Worm (Caenorhabditis elegans): Measurements from ENCODE around the gene K05F1.10.
"Not testable (repeated sequence)": the region's sequence is repeated elsewhere in the genome, so short reads cannot be mapped to it uniquely, and the experiment has no call there.

K05F1.10 gene

ce11 chrII:5818298-5818697 lies 13.0 kb upstream of the K05F1.10 start, which contains the start of gene ZK1248.4:
TSS of gene ZK1248.4 (plus strand) at chrII:5818598.
- no peak for TF ChIP-seq ztf-11 (tag; optimal IDR thresholded peaks at IDR 0.05)

ce11 chrII:5816346-5816745 lies 11.1 kb upstream of the K05F1.10 start, which contains the start of gene ZK1248.20:
TSS of gene ZK1248.20 (plus strand) at chrII:5816646.
- TF ChIP-seq lin-32 (GFP tag; optimal IDR thresholded peaks at IDR 0.05) = no peak
- no peak for TF ChIP-seq unc-120 (tag; optimal IDR thresholded peaks at IDR 0.05; ENCODE audit: poor library complexity, severe bottlenecking)
- no peak for TF ChIP-seq mls-2 (tag; optimal IDR thresholded peaks at IDR 0.05)
- no peak for TF ChIP-seq mab-5 (tag; optimal IDR thresholded peaks at IDR 0.05)
- no peak for TF ChIP-seq ham-2 (GFP tag; optimal IDR thresholded peaks at IDR 0.05)
- TF ChIP-seq lsy-2 (tag; optimal IDR thresholded peaks at IDR 0.05) = no peak
- TF ChIP-seq lin-13 (tag; optimal IDR thresholded peaks at IDR 0.05) = no peak
- no peak for TF ChIP-seq cnd-1 (tag; optimal IDR thresholded peaks at IDR 0.05)
- no peak for TF ChIP-seq nhr-12 (tag; optimal IDR thresholded peaks at IDR 0.05)
- no peak for TF ChIP-seq drap-1 (GFP tag; optimal IDR thresholded peaks at IDR 0.05)
- TF ChIP-seq blmp-1 (tag; optimal IDR thresholded peaks at IDR 0.05) = no peak
- no peak for TF ChIP-seq nhr-2 (tag; optimal IDR thresholded peaks at IDR 0.05)
- TF ChIP-seq tbx-8 (GFP tag; optimal IDR thresholded peaks at IDR 0.05) = no peak
- TF ChIP-seq ztf-11 (tag; optimal IDR thresholded peaks at IDR 0.05) = no peak
- no peak for TF ChIP-seq ceh-83 (GFP tag; optimal IDR thresholded peaks at IDR 0.05)

- not testable (repeated sequence) for TF ChIP-seq ceh-39, mab-5, lin-13 (tag; optimal IDR thresholded peaks at IDR 0.05)
Measured at ce11 chrII:5815382-5815781, 10.1 kb upstream of the K05F1.10 start, which contains the start of gene wago-5. TSS of gene wago-5 (minus strand) at chrII:5815482.

DNA sequence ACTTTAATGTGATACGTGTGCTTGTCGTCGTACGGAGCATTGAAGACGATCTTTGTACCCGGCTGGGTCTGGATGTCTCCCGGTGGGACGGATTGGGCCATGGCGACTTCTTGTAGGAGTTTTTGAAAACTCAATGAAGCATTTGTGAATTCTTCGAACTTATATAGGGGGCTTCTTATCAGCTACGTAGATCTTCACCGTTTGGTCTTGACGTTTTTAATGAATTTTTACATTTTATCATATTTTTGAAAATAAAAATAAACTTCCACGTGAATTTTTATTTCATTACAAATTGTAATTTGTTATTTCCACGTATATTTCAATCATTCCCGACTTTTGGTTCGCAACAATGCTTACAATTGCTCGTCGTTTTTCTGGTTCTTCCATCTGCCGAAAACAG lies 5.0 kb upstream of the K05F1.10 start, which contains the start of the genes msp-64 and ZK1248.5:
TSS of gene msp-64 (minus strand) at position 101 of the 400 bp plus-strand sequence.
TSS of gene ZK1248.5 (plus strand) at position 285 of the 400 bp plus-strand sequence.
- TF ChIP-seq elt-1 (tag; optimal IDR thresholded peaks at IDR 0.05; ENCODE audit: borderline replicate concordance, insufficient read depth) (no peak), nhr-237 (tag; optimal IDR thresholded peaks at IDR 0.05) (no peak), zip-8 (tag; optimal IDR thresholded peaks at IDR 0.05) (no peak), flh-1 (GFP tag; optimal IDR thresholded peaks at IDR 0.05) (no peak), sem-2 (GFP tag; optimal IDR thresholded peaks at IDR 0.05) (no peak), ceh-43 (GFP tag; optimal IDR thresholded peaks at IDR 0.05) (no peak), nhr-76 (tag; optimal IDR thresholded peaks at IDR 0.05) (no peak), unc-62 (GFP tag; optimal IDR thresholded peaks at IDR 0.05) (no peak)

DNA sequence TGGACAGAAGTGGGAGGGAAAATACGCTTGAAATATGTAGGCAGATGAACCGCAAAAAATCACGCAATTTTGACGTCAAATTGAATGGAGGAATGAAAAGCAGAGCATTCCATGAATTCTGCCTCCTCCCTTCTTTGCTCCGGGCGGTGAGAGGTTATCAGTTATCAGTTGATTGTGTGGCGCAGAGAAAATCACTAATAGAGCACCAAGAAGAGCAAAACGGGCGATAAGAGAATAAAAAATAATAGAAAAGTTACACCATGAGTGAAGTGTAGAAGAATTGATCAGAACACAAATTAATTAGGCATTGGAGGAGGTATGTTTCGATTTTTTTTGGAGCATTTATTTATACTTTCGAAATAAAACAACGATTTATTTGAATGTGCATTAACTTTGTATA lies 1.3 kb upstream of the K05F1.10 start:
- TF ChIP-seq ztf-11 (tag; optimal IDR thresholded peaks at IDR 0.05) (no peak), nhr-28 (tag; optimal IDR thresholded peaks at IDR 0.05) (no peak), ham-2 (GFP tag; optimal IDR thresholded peaks at IDR 0.05) (no peak)

- TF ChIP-seq unc-39 (tag; optimal IDR thresholded peaks at IDR 0.05) = no peak
- TF ChIP-seq zip-8 (tag; optimal IDR thresholded peaks at IDR 0.05) = peak; percentile 63
- TF ChIP-seq snpc-4 (tag; optimal IDR thresholded peaks at IDR 0.05) = no peak
Measured at ce11 chrII:5804288-5804687, 985 bp downstream of the K05F1.10 start.

DNA sequence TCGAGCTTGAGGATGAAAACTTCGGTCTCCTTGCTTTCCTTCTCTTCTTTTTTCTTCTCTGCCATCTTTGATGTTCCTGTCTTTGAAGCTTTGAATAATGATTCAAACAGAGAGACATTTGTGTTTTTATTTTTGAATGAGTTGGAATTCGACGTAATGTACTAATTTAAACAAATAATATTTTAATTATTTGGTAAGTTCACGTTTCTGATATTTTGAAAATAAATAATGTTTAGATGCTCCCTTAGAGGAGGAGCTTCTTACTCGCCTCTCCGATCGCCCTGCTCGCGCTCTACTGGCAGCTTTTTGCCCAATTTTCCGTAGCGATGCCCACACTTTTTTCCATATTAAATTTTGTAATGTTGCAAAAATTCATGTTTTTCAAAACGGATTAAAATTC lies 4.2 kb downstream of the K05F1.10 start, which contains the start of the genes K05F1.9 and K05F1.1:
TSS of gene K05F1.9 (minus strand) at position 101 of the 400 bp plus-strand sequence.
TSS of gene K05F1.1 (plus strand) at position 308 of the 400 bp plus-strand sequence.
- TF ChIP-seq ces-1 (GFP tag; optimal IDR thresholded peaks at IDR 0.05) = no peak
- TF ChIP-seq elt-1 (tag; optimal IDR thresholded peaks at IDR 0.05; ENCODE audit: borderline replicate concordance, insufficient read depth) = no peak
- TF ChIP-seq nhr-28 (tag; optimal IDR thresholded peaks at IDR 0.05) = no peak
- TF ChIP-seq drap-1 (GFP tag; optimal IDR thresholded peaks at IDR 0.05) = no peak
- no peak for TF ChIP-seq sem-2 (GFP tag; optimal IDR thresholded peaks at IDR 0.05)
- TF ChIP-seq unc-120 (tag; optimal IDR thresholded peaks at IDR 0.05; ENCODE audit: poor library complexity, severe bottlenecking) = no peak
- TF ChIP-seq snpc-4 (tag; optimal IDR thresholded peaks at IDR 0.05) = no peak
- no peak for TF ChIP-seq hlh-1 (tag; optimal IDR thresholded peaks at IDR 0.05)
- no peak for TF ChIP-seq mls-2 (tag; optimal IDR thresholded peaks at IDR 0.05)
- TF ChIP-seq bed-3 (GFP tag; optimal IDR thresholded peaks at IDR 0.05) = no peak
- no peak for TF ChIP-seq cnd-1 (tag; optimal IDR thresholded peaks at IDR 0.05)
- TF ChIP-seq ceh-43 (GFP tag; optimal IDR thresholded peaks at IDR 0.05) = no peak
- TF ChIP-seq blmp-1 (tag; optimal IDR thresholded peaks at IDR 0.05) = no peak
- TF ChIP-seq elt-3 (tag; optimal IDR thresholded peaks at IDR 0.05) = no peak
- TF ChIP-seq flh-1 (GFP tag; optimal IDR thresholded peaks at IDR 0.05) = no peak
- no peak for TF ChIP-seq ztf-11 (tag; optimal IDR thresholded peaks at IDR 0.05)
- TF ChIP-seq ceh-39 (tag; optimal IDR thresholded peaks at IDR 0.05) = no peak

All from whole organism, mixed stage, embryonic.